Fruit fly (Drosophila melanogaster): Measurements from ENCODE around the gene Trf.

DNA sequence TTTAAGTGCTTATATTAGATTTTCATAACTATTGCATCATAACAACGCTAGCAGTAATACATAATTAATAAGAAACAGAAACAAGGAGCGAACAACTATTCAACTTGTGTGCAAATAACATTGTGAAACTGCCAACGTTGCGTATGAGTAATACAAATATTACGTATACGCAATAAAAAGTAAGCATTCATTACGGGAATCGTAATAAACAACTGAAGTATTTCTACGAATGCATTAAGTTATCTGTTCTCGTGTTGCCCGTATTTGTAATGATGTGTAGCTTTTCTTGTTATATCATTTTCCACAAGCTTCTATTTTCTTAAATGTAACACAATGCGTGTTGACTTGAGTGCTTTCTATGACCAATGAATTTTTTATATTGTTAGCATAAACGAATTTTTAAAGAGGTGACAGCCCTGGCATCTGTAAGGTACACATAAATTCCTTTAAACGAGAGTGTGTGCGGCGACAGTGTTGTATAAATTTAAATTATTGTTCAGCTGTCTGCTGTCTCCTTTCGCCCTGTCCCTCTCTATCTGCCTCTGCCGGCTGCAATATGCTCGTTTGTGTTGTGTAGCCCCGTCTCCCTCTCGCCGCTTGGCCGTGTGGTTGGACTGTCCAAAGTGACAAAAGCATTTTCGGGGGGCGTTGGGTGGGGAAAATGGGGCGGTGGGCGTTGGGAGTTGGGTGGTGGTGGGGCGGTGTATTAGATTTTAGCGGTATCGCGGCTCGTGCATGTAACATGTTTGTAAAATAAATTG lies 27.1 kb downstream of the Trf start:
- TF ChIP-seq tj (GFP tag; optimal IDR thresholded peaks at IDR 0.05), result no peak
- TF ChIP-seq CG5204 (GFP tag; optimal IDR thresholded peaks at IDR 0.05), result no peak
- TF ChIP-seq CG1620 (GFP tag; optimal IDR thresholded peaks at IDR 0.05), result no peak
- peak in 1 of 2 experiments; percentile 20 for TF ChIP-seq cnc (optimal IDR thresholded peaks at IDR 0.05)
- no peak for TF ChIP-seq CG11617 (GFP tag; optimal IDR thresholded peaks at IDR 0.05)
- no peak for TF ChIP-seq Crg-1 (GFP tag; optimal IDR thresholded peaks at IDR 0.05)

All from whole organism, adult.